Worm (Caenorhabditis elegans): Measurements from ENCODE around the gene F55H2.8.

The F55H2.8 gene

ce11 chrIII:9465424-9465823 is 48.2 kb upstream of the F55H2.8 start, which contains the start of gene B0464.9 (continued):
- peak in 1 of 3 experiments; percentile 45 for TF ChIP-seq lin-35 (GFP tag; optimal IDR thresholded peaks at IDR 0.05)
- no peak for TF ChIP-seq Y53F4B.3 (GFP tag; IDR thresholded peaks at IDR 0.05)
- TF ChIP-seq dpff-1 (tag; optimal IDR thresholded peaks at IDR 0.05) = no peak
- peak; percentile 42 for TF ChIP-seq ceh-27 (GFP tag; optimal IDR thresholded peaks at IDR 0.05)
- no peak for TF ChIP-seq C06A6.2 (GFP tag; conservative IDR thresholded peaks at IDR 0.05)
- no peak for TF ChIP-seq madf-3 (GFP tag; IDR thresholded peaks at IDR 0.05)
- peak; percentile 75 for TF ChIP-seq mcd-1 (GFP tag; IDR thresholded peaks at IDR 0.05)
- TF ChIP-seq bed-2 (GFP tag; IDR thresholded peaks at IDR 0.05) = no peak
- no peak for TF ChIP-seq egrh-3 (GFP tag; IDR thresholded peaks at IDR 0.05)
- no peak for TF ChIP-seq ceh-91 (GFP tag; IDR thresholded peaks at IDR 0.05)
- no peak for TF ChIP-seq ztf-22 (GFP tag; optimal IDR thresholded peaks at IDR 0.05)
- no peak for TF ChIP-seq tlf-1 (GFP tag; optimal IDR thresholded peaks at IDR 0.05)
- peak; percentile 33 for TF ChIP-seq lin-40 (tag; optimal IDR thresholded peaks at IDR 0.05)
- peak; percentile 24 for TF ChIP-seq madf-10 (tag; optimal IDR thresholded peaks at IDR 0.05)
- no peak for TF ChIP-seq attf-5 (GFP tag; optimal IDR thresholded peaks at IDR 0.05)
- no peak for TF ChIP-seq B0035.1 (tag; optimal IDR thresholded peaks at IDR 0.05)
- no peak for TF ChIP-seq egl-44 (GFP tag; IDR thresholded peaks at IDR 0.05)
- TF ChIP-seq ztf-25 (GFP tag; IDR thresholded peaks at IDR 0.05) = no peak
- TF ChIP-seq somi-1 (GFP tag; optimal IDR thresholded peaks at IDR 0.05) = no peak
- no peak for TF ChIP-seq sea-2 (GFP tag; IDR thresholded peaks at IDR 0.05)
- TF ChIP-seq ama-1 (optimal IDR thresholded peaks at IDR 0.05) = no peak
- TF ChIP-seq ama-1 (GFP tag; optimal IDR thresholded peaks at IDR 0.05) = no peak
- no peak for TF ChIP-seq F39B2.1 (GFP tag; IDR thresholded peaks at IDR 0.05)
- no peak for TF ChIP-seq lir-1 (GFP tag; conservative IDR thresholded peaks at IDR 0.05)
- no peak for TF ChIP-seq ztf-26 (tag; optimal IDR thresholded peaks at IDR 0.05)
- TF ChIP-seq dox-1 (GFP tag; IDR thresholded peaks at IDR 0.05) = 0 out of 2 replicates have a peak, but pooled peaks have one; percentile 9
- no peak for TF ChIP-seq ceh-79 (tag; optimal IDR thresholded peaks at IDR 0.05)
- no peak for TF ChIP-seq egl-18 (GFP tag; IDR thresholded peaks at IDR 0.05)
- TF ChIP-seq F23B12.7 (tag; optimal IDR thresholded peaks at IDR 0.05; ENCODE audit: insufficient read depth) = no peak
- peak; percentile 84 for TF ChIP-seq ZK185.1 (tag; optimal IDR thresholded peaks at IDR 0.05; ENCODE audit: poor library complexity, severe bottlenecking)
- no peak for TF ChIP-seq efl-1 (GFP tag; optimal IDR thresholded peaks at IDR 0.05)
- no peak for TF ChIP-seq gei-17 (GFP tag; optimal IDR thresholded peaks at IDR 0.05)
- no peak for TF ChIP-seq attf-3 (GFP tag; conservative IDR thresholded peaks at IDR 0.05)
- TF ChIP-seq lsl-1 (GFP tag; optimal IDR thresholded peaks at IDR 0.05) = peak; percentile 24

ce11 chrIII:9465865-9466264 is 47.8 kb upstream of the F55H2.8 start, which contains the start of gene B0464.6:
Gene B0464.6, minus strand, starts transcription at chrIII:9465965.
- no peak for TF ChIP-seq xnd-1 (tag; optimal IDR thresholded peaks at IDR 0.05)
- no peak for TF ChIP-seq lin-54 (GFP tag; optimal IDR thresholded peaks at IDR 0.05)

ce11 chrIII:9467095-9467494 is 46.6 kb upstream of the F55H2.8 start, which contains the start of gene baf-1:
Gene baf-1, plus strand, starts transcription at chrIII:9467464.
- TF ChIP-seq attf-5 (GFP tag; optimal IDR thresholded peaks at IDR 0.05) (peak; percentile 81), ekl-4 (GFP tag; IDR thresholded peaks at IDR 0.05) (no peak), somi-1 (GFP tag; optimal IDR thresholded peaks at IDR 0.05) (no peak), B0019.2 (GFP tag; conservative IDR thresholded peaks at IDR 0.05) (no peak), ztf-25 (GFP tag; IDR thresholded peaks at IDR 0.05) (no peak), lsl-1 (GFP tag; optimal IDR thresholded peaks at IDR 0.05) (peak; percentile 44), Y67H2A.10 (GFP tag; conservative IDR thresholded peaks at IDR 0.05) (no peak), egrh-3 (GFP tag; IDR thresholded peaks at IDR 0.05) (no peak), snpc-4 (GFP tag; optimal IDR thresholded peaks at IDR 0.05) (no peak), snpc-4 (tag; optimal IDR thresholded peaks at IDR 0.05) (peak in 2 of 4 experiments; percentile 38 to 41), lin-40 (tag; optimal IDR thresholded peaks at IDR 0.05) (peak; percentile 50), sptf-2 (GFP tag; optimal IDR thresholded peaks at IDR 0.05) (no peak), ztf-18 (tag; optimal IDR thresholded peaks at IDR 0.05) (peak; percentile 33), mcd-1 (GFP tag; IDR thresholded peaks at IDR 0.05) (peak; percentile 97), K11D2.4 (GFP tag; IDR thresholded peaks at IDR 0.05) (peak; percentile 60; the same call in 1 of the 2 replicates), cebp-1 (GFP tag; IDR thresholded peaks at IDR 0.05) (peak; percentile 21; the same call in 1 of the 2 replicates), cebp-1 (tag; optimal IDR thresholded peaks at IDR 0.05) (peak; percentile 92), ccch-3 (GFP tag; optimal IDR thresholded peaks at IDR 0.05) (no peak), dox-1 (GFP tag; IDR thresholded peaks at IDR 0.05) (peak; percentile 76), ets-4 (GFP tag; optimal IDR thresholded peaks at IDR 0.05) (no peak)

Data from whole organism, young adult.